Fruit fly (Drosophila melanogaster) whole organism, embryonic: ENCODE measurements around the gene Dhc36C.

ENCODE experiments used
- Bgb ChIP-seq: fragments of 200-800 bp; sonication (Bioruptor generic); IDR thresholded peaks from 2 replicates; pipeline ENCODE4 v1.3.6; 2022; ENCODE audit warnings: missing biosample characterization, missing genetic modification characterization; ENCODE audit not compliant: partially characterized antibody
- CG10543 ChIP-seq: fragments of 200-800 bp; sonication (Bioruptor generic); optimal IDR thresholded peaks from 3 replicates; lab custom pipeline; 2017; ENCODE audit warnings: missing biosample characterization, mild to moderate bottlenecking, missing genetic modification characterization, moderate library complexity
- CG12155 ChIP-seq: fragments of 200-800 bp; sonication (Bioruptor generic); optimal IDR thresholded peaks from 3 replicates; lab custom pipeline; 2016; ENCODE audit warnings: missing biosample characterization, missing genetic modification characterization
- CG12659 ChIP-seq: fragments of 200-800 bp; sonication (Bioruptor generic); optimal IDR thresholded peaks from 3 replicates; lab custom pipeline; 2017; ENCODE audit warnings: mild to moderate bottlenecking, missing biosample characterization, missing genetic modification reagents, missing genetic modification characterization
- CG12942 ChIP-seq: fragments of 200-800 bp; sonication (Bioruptor generic); optimal IDR thresholded peaks from 3 replicates; lab custom pipeline; 2016; ENCODE audit warnings: missing biosample characterization, missing genetic modification characterization
- CG14050 ChIP-seq: fragments of 200-800 bp; sonication (Bioruptor generic); IDR thresholded peaks from 3 replicates; pipeline ENCODE4 v1.3.6; 2022; ENCODE audit warnings: missing biosample characterization, missing genetic modification characterization
- CG17359 ChIP-seq: fragments of 200-800 bp; sonication (Bioruptor generic); optimal IDR thresholded peaks from 3 replicates; lab custom pipeline; 2018; ENCODE audit warnings: missing biosample characterization, mild to moderate bottlenecking, missing genetic modification characterization, moderate library complexity
- CG17912 ChIP-seq: fragments of 200-800 bp; sonication (Bioruptor generic); optimal IDR thresholded peaks from 2 replicates; lab custom pipeline; 2018; ENCODE audit warnings: missing biosample characterization, mild to moderate bottlenecking, missing genetic modification characterization
- CG2678 ChIP-seq: fragments of 200-800 bp; sonication (Bioruptor generic); optimal IDR thresholded peaks from 3 replicates; lab custom pipeline; 2019; ENCODE audit warnings: missing biosample characterization, mild to moderate bottlenecking, missing genetic modification characterization, moderate library complexity
- CG30403 ChIP-seq: fragments of 200-800 bp; sonication (Bioruptor generic); optimal IDR thresholded peaks from 3 replicates; lab custom pipeline; 2016; ENCODE audit warnings: missing biosample characterization, missing genetic modification characterization
- CG3065 ChIP-seq: fragments of 200-800 bp; sonication (Bioruptor generic); optimal IDR thresholded peaks from 2 replicates; lab custom pipeline; 2016; ENCODE audit warnings: missing biosample characterization, missing genetic modification characterization
- CG32767 ChIP-seq: fragments of 200-800 bp; sonication (Bioruptor generic); IDR thresholded peaks from 2 replicates; pipeline ENCODE4 v1.3.6; 2022; ENCODE audit warnings: missing biosample characterization, missing genetic modification characterization
- CG33557 ChIP-seq: fragments of 200-800 bp; sonication (Bioruptor generic); optimal IDR thresholded peaks from 2 replicates; lab custom pipeline; 2019; ENCODE audit warnings: missing biosample characterization, mild to moderate bottlenecking, missing genetic modification characterization, moderate library complexity
- CG5953 ChIP-seq: fragments of 200-800 bp; sonication (Bioruptor generic); IDR thresholded peaks from 2 replicates; pipeline ENCODE4 v1.3.6; 2022; ENCODE audit warnings: missing biosample characterization, missing genetic modification characterization
- CG6175 ChIP-seq: fragments of 200-800 bp; sonication (Bioruptor generic); IDR thresholded peaks from 3 replicates; pipeline ENCODE4 v1.3.6; 2022; ENCODE audit warnings: missing biosample characterization, missing genetic modification characterization
- CG7963 ChIP-seq: fragments of 200-800 bp; sonication (Bioruptor generic); IDR thresholded peaks from 3 replicates; pipeline ENCODE4 v1.3.6; 2022; ENCODE audit warnings: missing biosample characterization, missing genetic modification characterization; ENCODE audit not compliant: partially characterized antibody
- CG8281 ChIP-seq: fragments of 200-800 bp; sonication (Bioruptor generic); optimal IDR thresholded peaks from 2 replicates; lab custom pipeline; 2018; ENCODE audit warnings: missing biosample characterization, mild to moderate bottlenecking, missing genetic modification characterization, moderate library complexity
- CG9817 ChIP-seq: fragments of 200-800 bp; sonication (Bioruptor generic); optimal IDR thresholded peaks from 2 replicates; lab custom pipeline; 2018; ENCODE audit warnings: missing biosample characterization, mild to moderate bottlenecking, missing genetic modification characterization, moderate library complexity
- Drgx ChIP-seq: fragments of 200-800 bp; sonication (Bioruptor generic); IDR thresholded peaks from 2 replicates; pipeline ENCODE4 v1.3.6; 2022; ENCODE audit warnings: missing biosample characterization, missing genetic modification characterization
- Elba2 ChIP-seq: fragments of 200-800 bp; sonication (Bioruptor generic); optimal IDR thresholded peaks from 3 replicates; lab custom pipeline; 2016; ENCODE audit warnings: missing biosample characterization, missing genetic modification characterization
- H2.0 ChIP-seq: fragments of 200-800 bp; sonication (Bioruptor generic); IDR thresholded peaks from 2 replicates; pipeline ENCODE4 v1.3.6; 2022; ENCODE audit warnings: missing biosample characterization, missing genetic modification characterization
- HLHmδ ChIP-seq: fragments of 200-800 bp; sonication (Bioruptor generic); optimal IDR thresholded peaks from 2 replicates; lab custom pipeline; 2018; ENCODE audit warnings: missing biosample characterization, mild to moderate bottlenecking, missing genetic modification characterization, moderate library complexity
- Hey ChIP-seq: fragments of 200-800 bp; sonication (Bioruptor generic); optimal IDR thresholded peaks from 3 replicates; lab custom pipeline; 2018; ENCODE audit warnings: missing biosample characterization, mild to moderate bottlenecking, missing genetic modification characterization
- Hmx ChIP-seq: fragments of 200-800 bp; sonication (Bioruptor generic); optimal IDR thresholded peaks from 2 replicates; lab custom pipeline; 2016; ENCODE audit warnings: missing biosample characterization, missing genetic modification characterization
- Myb ChIP-seq: fragments of 200-800 bp; sonication (Bioruptor generic); optimal IDR thresholded peaks from 2 replicates; lab custom pipeline; 2016; ENCODE audit warnings: missing biosample characterization, missing genetic modification characterization
- Oli ChIP-seq: fragments of 200-800 bp; sonication (Bioruptor generic); optimal IDR thresholded peaks from 2 replicates; lab custom pipeline; 2018; ENCODE audit warnings: missing biosample characterization, mild to moderate bottlenecking, missing genetic modification characterization, moderate library complexity
- Sin3A ChIP-seq: fragments of >200 bp; optimal IDR thresholded peaks from 2 replicates; lab custom pipeline; 2018
- Trl ChIP-seq, 3 experiments: fragments of >200 bp in 2 of 3; fragments of 200-800 bp in 1 of 3; sonication (Bioruptor generic) in 1 of 3; optimal IDR thresholded peaks; 2 replicates in 1 of 3; 3 replicates in 2 of 3; lab custom pipeline; 2016 to 2017; ENCODE audit warnings: missing biosample characterization in 1 of 3, missing genetic modification characterization in 1 of 3
- bcd ChIP-seq: fragments of 200-800 bp; sonication (Bioruptor generic); optimal IDR thresholded peaks from 2 replicates; lab custom pipeline; 2017; ENCODE audit warnings: missing biosample characterization, mild to moderate bottlenecking, missing genetic modification characterization
- bowl ChIP-seq: fragments of 200-800 bp; sonication (Bioruptor generic); IDR thresholded peaks from 2 replicates; pipeline ENCODE4 v1.3.6; 2022; ENCODE audit warnings: missing biosample characterization, missing genetic modification characterization
- dysf ChIP-seq: fragments of 200-800 bp; sonication (Bioruptor generic); IDR thresholded peaks from 3 replicates; pipeline ENCODE4 v1.3.6; 2022; ENCODE audit warnings: missing biosample characterization, missing genetic modification characterization
- gcm2 ChIP-seq: fragments of 200-800 bp; sonication (Bioruptor generic); optimal IDR thresholded peaks from 2 replicates; lab custom pipeline; 2016; ENCODE audit warnings: missing biosample characterization, missing genetic modification characterization
- kay ChIP-seq: fragments of 200-800 bp; sonication (Bioruptor generic); optimal IDR thresholded peaks from 2 replicates; lab custom pipeline; 2016; ENCODE audit warnings: missing biosample characterization, missing genetic modification characterization
- lola ChIP-seq, 3 experiments: fragments of >200 bp in 2 of 3; fragments of 200-800 bp in 1 of 3; sonication (Bioruptor generic) in 1 of 3; optimal IDR thresholded peaks; 2 replicates each; lab custom pipeline; 2017 to 2019; ENCODE audit warnings: missing biosample characterization in 3 of 3, missing genetic modification characterization in 3 of 3, mild to moderate bottlenecking in 1 of 3, moderate library complexity in 1 of 3
- lov ChIP-seq, 2 experiments: fragments of 200-800 bp in 1 of 2; fragments of >200 bp in 1 of 2; sonication (Bioruptor generic) in 1 of 2; IDR thresholded peaks in 1 of 2; optimal IDR thresholded peaks in 1 of 2; 2 replicates in 1 of 2; 3 replicates in 1 of 2; pipeline versions ENCODE4 v1.3.6 to Lab custom; 2017 to 2022; ENCODE audit warnings: missing biosample characterization in 1 of 2, missing genetic modification characterization in 1 of 2
- maf-S ChIP-seq: fragments of 200-800 bp; sonication (Bioruptor generic); optimal IDR thresholded peaks from 2 replicates; lab custom pipeline; 2016; ENCODE audit warnings: missing biosample characterization, missing genetic modification characterization
- odd ChIP-seq: fragments of 200-800 bp; sonication (Bioruptor generic); optimal IDR thresholded peaks from 2 replicates; lab custom pipeline; 2017; ENCODE audit warnings: missing biosample characterization, mild to moderate bottlenecking, missing genetic modification characterization
- pan ChIP-seq, 4 experiments: fragments of >200 bp in 3 of 4; fragments of 200-800 bp in 1 of 4; sonication (Bioruptor generic) in 1 of 4; optimal IDR thresholded peaks in 3 of 4; IDR thresholded peaks in 1 of 4; 2 replicates each; pipeline versions ENCODE4 v1.3.6 to Lab custom; 2017 to 2022; ENCODE audit warnings: missing biosample characterization in 2 of 4, missing genetic modification characterization in 2 of 4, mixed read lengths in 1 of 4
- pfk ChIP-seq: fragments of 200-800 bp; sonication (Bioruptor generic); optimal IDR thresholded peaks from 2 replicates; lab custom pipeline; 2018; ENCODE audit warnings: missing biosample characterization, mild to moderate bottlenecking, missing genetic modification characterization, moderate library complexity
- run ChIP-seq: fragments of 200-800 bp; sonication (Bioruptor generic); optimal IDR thresholded peaks from 3 replicates; lab custom pipeline; 2018; ENCODE audit warnings: missing biosample characterization, mild to moderate bottlenecking, missing genetic modification characterization
- sqz ChIP-seq: fragments of 200-800 bp; sonication (Bioruptor generic); optimal IDR thresholded peaks from 3 replicates; lab custom pipeline; 2018; ENCODE audit warnings: missing biosample characterization, mild to moderate bottlenecking, missing genetic modification characterization
- tap ChIP-seq: fragments of 200-800 bp; optimal IDR thresholded peaks from 3 replicates; lab custom pipeline; 2019; ENCODE audit warnings: missing biosample characterization, mild to moderate bottlenecking, missing genetic modification characterization, moderate library complexity
- tin ChIP-seq: fragments of 200-800 bp; sonication (Bioruptor generic); optimal IDR thresholded peaks from 3 replicates; lab custom pipeline; 2016; ENCODE audit warnings: missing biosample characterization, missing genetic modification characterization
- toy ChIP-seq: fragments of 200-800 bp; sonication (Bioruptor generic); IDR thresholded peaks from 2 replicates; pipeline ENCODE4 v1.3.6; 2022; ENCODE audit warnings: missing biosample characterization, missing genetic modification characterization
- vnd ChIP-seq: fragments of 200-800 bp; sonication (Bioruptor generic); IDR thresholded peaks from 3 replicates; pipeline ENCODE4 v1.3.6; 2022; ENCODE audit warnings: missing biosample characterization, missing genetic modification characterization; ENCODE audit not compliant: partially characterized antibody
- wek ChIP-seq: fragments of 200-800 bp; sonication (Bioruptor generic); optimal IDR thresholded peaks from 3 replicates; lab custom pipeline; 2018; ENCODE audit warnings: missing biosample characterization, mild to moderate bottlenecking, missing genetic modification characterization, moderate library complexity
- wor ChIP-seq: fragments of 200-800 bp; sonication (Bioruptor generic); IDR thresholded peaks from 2 replicates; pipeline ENCODE4 v1.3.6; 2022; ENCODE audit warnings: missing biosample characterization, missing genetic modification characterization
- zfh2 ChIP-seq: fragments of 200-800 bp; sonication (Bioruptor generic); optimal IDR thresholded peaks from 2 replicates; lab custom pipeline; 2016; ENCODE audit warnings: missing biosample characterization, missing genetic modification characterization

The Dhc36C gene

dm6 chr2L:17480943-17481580 lies 20.1 kb upstream of the Dhc36C start, which contains the start of the genes fws and Lamtor3 (continued):
- TF ChIP-seq pan (optimal IDR thresholded peaks at IDR 0.05; lab: Kevin White, UChicago) (no peak), pan (GFP tag; optimal IDR thresholded peaks at IDR 0.05 in 1 of 2, IDR thresholded peaks at IDR 0.05 in 1 of 2) (peak in 1 of 2 experiments; percentile 100), tin (GFP tag; lab: Kevin White, UChicago) (peak; percentile 95), Hmx (GFP tag; lab: Kevin White, UChicago) (peak; percentile 61), CG30403 (GFP tag; lab: Kevin White, UChicago) (peak; percentile 96), CG2678 (tag; lab: Kevin White, UChicago) (peak; percentile 98), bcd (GFP tag; lab: Kevin White, UChicago) (peak; percentile 98), CG5953 (GFP tag; lab: Robert Waterston, UW) (peak; percentile 99), Trl (optimal IDR thresholded peaks at IDR 0.05; lab: Kevin White, UChicago) (no peak), Trl (GFP tag; optimal IDR thresholded peaks at IDR 0.05; lab: Kevin White, UChicago) (peak; percentile 77), H2.0 (GFP tag; lab: Robert Waterston, UW) (peak; percentile 99), CG17912 (GFP tag; lab: Kevin White, UChicago) (peak; percentile 19), CG17359 (tag; lab: Kevin White, UChicago) (peak; percentile 99), Sin3A (lab: Kevin White, UChicago) (no peak), CG32767 (peak; percentile 98), run (tag; lab: Kevin White, UChicago) (peak; percentile 92), zfh2 (GFP tag; lab: Kevin White, UChicago) (peak; percentile 97), lola (GFP tag; optimal IDR thresholded peaks at IDR 0.05; lab: Kevin White, UChicago) (peak in 1 of 3 experiments; percentile 95), lov (optimal IDR thresholded peaks at IDR 0.05; lab: Kevin White, UChicago) (no peak), lov (GFP tag; IDR thresholded peaks at IDR 0.05; lab: Robert Waterston, UW) (peak; percentile 99), Oli (tag; lab: Kevin White, UChicago) (peak; percentile 99), Elba2 (GFP tag; lab: Kevin White, UChicago) (peak; percentile 75), CG12942 (GFP tag; lab: Kevin White, UChicago) (peak; percentile 96), CG33557 (GFP tag; lab: Kevin White, UChicago) (peak; percentile 85), Myb (GFP tag; lab: Kevin White, UChicago) (peak; percentile 70), toy (GFP tag; lab: Robert Waterston, UW) (peak; percentile 98), tap (tag; lab: Kevin White, UChicago) (peak; percentile 97), vnd (GFP tag; lab: Robert Waterston, UW) (no peak), CG12155 (peak; percentile 96), CG7963 (GFP tag; lab: Robert Waterston, UW) (0 out of 3 replicates have a peak, but pooled peaks have one; percentile 43), bowl (GFP tag; lab: Robert Waterston, UW) (peak; percentile 98), CG3065 (peak; percentile 92), CG14050 (GFP tag; lab: Robert Waterston, UW) (peak; percentile 99), CG9817 (tag; lab: Kevin White, UChicago) (peak; percentile 97), dysf (GFP tag; lab: Robert Waterston, UW) (peak; percentile 99), wek (GFP tag; lab: Kevin White, UChicago) (peak; percentile 69), maf-S (peak; percentile 86), CG6175 (peak; percentile 99), kay (peak; percentile 90), Drgx (GFP tag; lab: Robert Waterston, UW) (peak; percentile 100), Hey (peak; percentile 72), CG10543 (GFP tag; lab: Kevin White, UChicago) (no peak), HLHmδ (no peak), Bgb (GFP tag; lab: Robert Waterston, UW) (peak; percentile 47), wor (GFP tag; lab: Robert Waterston, UW) (peak; percentile 99), pfk (GFP tag; lab: Kevin White, UChicago) (no peak), odd (GFP tag; lab: Kevin White, UChicago) (peak; percentile 93), CG12659 (GFP tag; lab: Kevin White, UChicago) (peak; percentile 99), gcm2 (GFP tag; lab: Kevin White, UChicago) (peak; percentile 85), CG8281 (peak; percentile 88), sqz (GFP tag; lab: Kevin White, UChicago) (peak; percentile 91)
